Worm (Caenorhabditis elegans): ENCODE measurements around the gene T12D8.10.

Gene T12D8.10

DNA sequence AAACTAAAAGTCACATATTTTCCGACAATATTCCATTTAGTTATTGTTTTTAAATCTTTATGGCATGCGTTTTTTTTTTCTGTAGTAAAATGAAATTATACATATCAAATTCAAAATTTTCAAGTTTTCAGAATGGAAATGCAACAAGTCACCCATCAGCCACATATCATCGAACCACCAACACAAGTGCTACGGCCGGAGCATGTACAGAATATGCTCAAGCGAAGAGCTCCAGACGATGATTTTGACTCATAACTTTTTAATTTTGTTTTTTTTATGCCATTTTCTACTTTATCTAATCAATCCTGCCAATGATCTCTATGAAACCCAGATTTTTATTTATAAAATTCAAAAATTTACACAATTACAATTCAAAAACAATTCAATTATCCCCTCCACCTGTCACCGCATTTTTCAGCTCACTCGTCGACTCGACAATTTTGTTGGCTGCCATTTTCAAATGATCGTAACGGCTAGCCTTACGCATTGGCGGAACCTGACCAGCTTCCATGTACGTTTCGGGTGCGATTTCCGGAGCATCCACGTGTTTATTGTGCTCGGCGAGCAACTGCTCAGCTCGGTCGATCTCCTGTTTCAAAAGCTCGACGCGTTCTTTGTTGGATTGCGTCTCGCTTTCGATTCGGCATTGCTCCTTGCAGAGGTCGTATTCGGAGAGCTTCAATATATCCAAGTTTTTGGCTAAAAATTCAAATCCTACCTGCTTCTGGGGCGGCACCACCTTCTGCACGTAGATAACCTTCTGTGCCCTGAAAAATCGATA is 16.3 kb downstream of the T12D8.10 start:
- TF ChIP-seq unc-62 (GFP tag; optimal IDR thresholded peaks at IDR 0.05) = no peak

DNA sequence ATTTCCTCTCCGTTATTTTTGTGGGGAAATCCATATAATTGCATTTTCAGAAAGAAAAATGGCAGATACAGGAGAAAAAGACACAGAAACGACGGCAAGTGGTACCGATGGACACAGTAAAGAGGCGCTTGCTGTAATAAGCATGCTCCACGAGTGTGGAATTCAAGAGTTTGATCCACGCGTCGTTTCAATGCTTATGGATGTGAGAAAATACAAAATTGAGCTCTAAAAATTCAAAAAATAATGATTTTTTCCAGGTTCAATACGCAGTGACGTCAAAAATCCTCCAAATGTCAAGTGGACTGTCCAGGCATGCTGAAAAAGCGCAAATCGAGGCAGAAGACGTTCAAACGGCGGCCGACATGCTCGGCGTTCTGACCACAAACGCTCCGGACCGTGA is 17.9 kb downstream of the T12D8.10 start, which contains the start of gene taf-9:
taf-9 (plus strand) TSS at position 51 of the 400 bp plus-strand sequence.
- TF ChIP-seq unc-62 (GFP tag; optimal IDR thresholded peaks at IDR 0.05) = no peak

DNA sequence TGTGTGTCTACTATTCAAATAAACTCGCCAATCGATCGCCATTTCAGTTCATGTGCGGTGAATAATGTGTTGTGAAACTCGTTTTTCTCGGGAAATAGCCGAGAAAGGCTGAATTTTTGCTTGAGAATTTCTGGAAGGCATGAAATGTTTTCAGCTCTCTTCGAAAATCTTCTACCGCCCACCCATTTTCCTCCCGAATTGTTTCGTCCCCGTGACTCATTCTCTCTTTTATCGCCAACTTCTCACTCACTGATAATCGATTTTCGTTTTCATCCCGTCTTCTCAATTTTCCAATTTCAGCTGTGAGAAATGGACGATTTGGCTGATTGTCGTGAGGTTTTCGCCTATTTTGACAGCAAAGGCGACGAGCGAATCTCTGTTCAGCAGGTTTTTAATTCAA is 19.1 kb downstream of the T12D8.10 start, which contains the start of gene mlc-5:
mlc-5 (plus strand) TSS at position 301 of the 400 bp plus-strand sequence.
- TF ChIP-seq unc-62 (GFP tag; optimal IDR thresholded peaks at IDR 0.05) = no peak

DNA sequence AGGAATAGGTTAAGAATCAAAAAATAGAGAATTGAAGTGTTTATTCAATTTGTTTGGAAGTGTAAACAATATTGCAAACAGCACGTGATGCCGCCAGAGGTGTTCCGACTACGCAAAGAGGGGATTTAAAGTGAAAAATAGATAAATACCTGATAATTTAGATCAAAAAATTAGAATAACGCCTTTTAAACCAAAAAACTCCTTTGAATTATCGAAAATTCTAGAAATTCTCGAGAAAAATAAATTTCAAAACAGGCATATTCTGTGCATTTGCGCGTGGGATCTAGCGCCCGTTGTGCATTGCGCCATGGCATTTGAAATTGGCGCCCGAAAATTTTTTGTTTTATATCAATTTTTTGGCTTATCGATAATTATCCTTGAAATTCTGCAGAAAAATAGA is 19.9 kb downstream of the T12D8.10 start, which contains the start of gene hip-1:
hip-1 (minus strand) TSS at position 225 of the 400 bp plus-strand sequence.
- no peak for TF ChIP-seq unc-62 (GFP tag; optimal IDR thresholded peaks at IDR 0.05)

DNA sequence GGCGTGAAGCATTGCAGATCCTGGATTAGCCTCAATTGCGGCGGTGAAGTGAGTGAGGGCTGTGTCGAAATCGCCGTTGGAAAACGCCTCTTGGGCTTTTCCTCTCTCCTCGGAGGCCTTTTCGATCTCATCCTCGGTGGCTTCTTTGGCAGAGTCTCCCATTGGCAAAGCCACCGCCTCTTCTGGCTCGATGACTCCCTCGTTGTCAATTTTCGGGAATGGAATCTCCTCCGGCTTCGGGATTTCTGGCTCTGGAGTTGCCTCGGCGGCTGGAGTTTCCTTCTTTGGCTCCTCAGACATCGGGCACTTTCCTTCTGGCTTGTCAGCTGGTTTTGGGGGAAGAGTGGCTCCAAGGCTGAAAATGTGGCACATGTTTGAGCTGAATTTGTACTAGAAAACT is 20.4 kb downstream of the T12D8.10 start:
- TF ChIP-seq unc-62 (GFP tag; optimal IDR thresholded peaks at IDR 0.05) = no peak

DNA sequence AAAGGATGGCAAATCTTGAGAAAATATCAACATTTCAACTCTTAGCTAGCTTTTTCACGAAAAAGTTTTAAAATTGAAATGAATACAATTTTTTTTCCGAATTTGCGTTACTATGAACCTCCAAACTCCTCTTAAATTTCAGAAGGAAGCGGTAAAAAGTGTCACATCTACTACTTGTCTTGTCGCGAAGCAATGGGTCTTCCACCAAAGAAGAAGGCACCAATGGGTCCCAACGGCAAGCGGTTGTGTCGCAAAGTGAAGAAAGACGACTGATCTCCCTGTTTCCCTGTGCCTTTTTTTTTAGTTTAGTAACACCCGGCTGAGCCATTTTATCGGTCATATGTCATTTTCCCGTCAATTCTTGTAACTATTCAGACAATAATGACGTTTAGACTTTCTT is 21.1 kb downstream of the T12D8.10 start:
- no peak for TF ChIP-seq unc-62 (GFP tag; optimal IDR thresholded peaks at IDR 0.05)

DNA sequence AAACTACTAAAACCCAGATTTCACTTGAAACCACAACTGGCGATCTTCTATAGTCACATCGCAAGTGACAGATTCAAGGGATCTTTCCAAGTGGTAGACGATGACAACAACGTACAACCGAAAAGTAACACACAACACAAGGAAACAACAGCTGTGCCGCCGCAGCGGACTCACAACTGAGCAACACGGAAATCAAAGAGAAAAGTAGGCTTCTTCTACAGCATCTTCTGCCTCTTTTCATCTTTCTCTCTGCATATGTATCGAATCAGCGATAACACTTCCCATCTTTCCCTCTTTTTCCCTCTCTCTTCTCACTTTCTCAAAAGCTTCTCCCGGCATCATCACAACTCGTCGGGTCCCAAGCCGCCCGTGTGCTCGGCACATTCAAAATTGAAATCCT is 25.3 kb downstream of the T12D8.10 start, which contains the start of gene T12D8.9:
T12D8.9 (plus strand) TSS at position 312 of the 400 bp plus-strand sequence.
- no peak for TF ChIP-seq unc-62 (GFP tag; optimal IDR thresholded peaks at IDR 0.05)

DNA sequence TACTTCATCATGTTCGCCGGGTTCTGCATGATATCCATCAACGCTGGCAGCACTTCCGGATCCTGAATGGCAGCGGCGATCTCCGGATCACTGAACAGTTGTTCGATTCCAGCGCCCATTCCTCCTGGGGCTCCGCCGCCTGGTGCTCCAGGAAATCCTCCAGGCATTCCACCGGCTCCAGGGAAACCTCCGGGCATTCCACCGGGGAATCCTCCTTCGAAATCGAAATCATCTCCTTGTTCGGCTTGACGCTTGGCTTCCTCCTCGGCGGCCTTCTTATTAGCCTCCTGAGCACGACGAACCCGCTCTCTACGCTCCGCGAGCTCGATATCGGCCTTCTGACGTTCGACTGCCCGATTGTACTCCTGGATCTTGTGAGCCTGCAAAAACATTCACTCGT is 26.6 kb downstream of the T12D8.10 start:
- no peak for TF ChIP-seq unc-62 (GFP tag; optimal IDR thresholded peaks at IDR 0.05)

DNA sequence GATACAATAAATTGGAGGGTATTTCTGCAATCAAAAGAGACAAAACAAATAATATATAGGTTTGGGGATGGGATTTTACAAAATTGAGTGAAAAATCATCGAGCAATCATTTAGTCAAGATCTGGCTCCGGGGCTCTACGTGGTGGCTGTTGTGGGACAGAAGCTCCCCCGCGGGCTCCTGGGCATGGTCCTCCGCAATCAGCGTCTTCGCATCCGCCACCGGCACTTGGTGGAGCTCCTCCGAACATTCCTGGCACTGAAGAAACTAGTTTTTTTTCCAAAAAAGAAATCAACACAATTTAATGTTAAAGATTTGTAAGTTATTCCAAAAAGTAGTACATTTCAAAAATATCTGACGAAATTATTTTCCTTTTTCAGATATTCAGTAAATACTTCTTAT is 27.4 kb downstream of the T12D8.10 start:
- TF ChIP-seq unc-62 (GFP tag; optimal IDR thresholded peaks at IDR 0.05) = no peak

DNA sequence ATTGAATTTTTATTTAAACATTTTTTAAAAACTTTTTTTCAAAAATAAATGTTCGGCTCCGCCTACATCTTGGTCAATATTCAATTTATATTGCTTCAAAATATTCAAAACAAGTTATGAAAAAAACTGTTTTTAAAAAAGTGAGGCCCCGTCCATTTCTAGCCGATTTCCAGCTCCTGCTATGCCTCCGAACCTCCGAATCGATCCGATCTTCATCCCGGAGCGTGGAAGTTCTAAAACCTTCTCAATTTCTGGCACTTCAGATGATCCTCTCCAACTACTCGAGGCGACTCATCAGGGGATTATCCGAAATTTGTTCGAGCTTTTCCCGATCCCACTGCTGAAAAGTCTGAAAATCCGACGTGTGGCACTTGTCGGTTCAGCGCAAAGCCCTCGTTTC is 27.9 kb downstream of the T12D8.10 start:
- no peak for TF ChIP-seq unc-62 (GFP tag; optimal IDR thresholded peaks at IDR 0.05)

DNA sequence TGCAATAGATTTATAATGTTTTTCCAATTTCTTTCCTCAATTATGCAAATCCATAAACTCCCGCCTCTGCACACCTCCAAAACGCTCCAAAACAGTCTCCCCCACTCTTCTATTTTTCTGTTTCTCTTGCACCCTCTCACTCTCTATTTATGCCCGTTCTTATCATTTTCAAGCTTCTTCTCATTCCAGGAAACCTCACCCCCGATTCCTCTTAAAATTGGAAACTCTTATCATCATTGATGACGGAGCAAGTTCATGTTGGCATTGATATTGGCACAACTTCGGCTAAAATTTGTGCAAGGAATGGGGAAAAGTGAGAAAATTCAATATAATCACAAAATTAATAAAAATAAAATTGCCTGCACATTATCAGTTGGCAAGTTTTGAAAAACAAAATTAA is 34.3 kb downstream of the T12D8.10 start, which contains the start of gene shpk-1:
shpk-1 (plus strand) TSS at position 188 of the 400 bp plus-strand sequence.
- TF ChIP-seq unc-62 (GFP tag; optimal IDR thresholded peaks at IDR 0.05) = no peak

DNA sequence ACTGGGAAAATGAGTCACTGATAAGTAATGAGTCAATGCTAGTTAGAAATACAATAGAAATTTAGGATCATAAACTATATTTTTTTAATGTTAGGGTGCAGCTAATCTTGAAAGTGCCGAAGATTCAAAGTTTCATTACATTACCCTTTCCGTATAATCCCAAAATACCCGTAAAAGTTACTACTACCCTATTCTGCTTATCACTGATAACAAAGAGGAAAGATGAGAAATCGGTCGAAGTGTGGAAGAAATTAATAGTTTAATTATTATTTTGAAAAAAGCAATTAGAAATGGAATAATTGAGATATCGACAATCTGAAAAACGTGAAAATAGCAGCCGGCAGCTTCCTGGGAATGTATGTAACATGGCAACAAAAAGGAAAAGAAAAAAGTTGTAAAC is 35.3 kb downstream of the T12D8.10 start:
- no peak for TF ChIP-seq unc-62 (GFP tag; optimal IDR thresholded peaks at IDR 0.05)

DNA sequence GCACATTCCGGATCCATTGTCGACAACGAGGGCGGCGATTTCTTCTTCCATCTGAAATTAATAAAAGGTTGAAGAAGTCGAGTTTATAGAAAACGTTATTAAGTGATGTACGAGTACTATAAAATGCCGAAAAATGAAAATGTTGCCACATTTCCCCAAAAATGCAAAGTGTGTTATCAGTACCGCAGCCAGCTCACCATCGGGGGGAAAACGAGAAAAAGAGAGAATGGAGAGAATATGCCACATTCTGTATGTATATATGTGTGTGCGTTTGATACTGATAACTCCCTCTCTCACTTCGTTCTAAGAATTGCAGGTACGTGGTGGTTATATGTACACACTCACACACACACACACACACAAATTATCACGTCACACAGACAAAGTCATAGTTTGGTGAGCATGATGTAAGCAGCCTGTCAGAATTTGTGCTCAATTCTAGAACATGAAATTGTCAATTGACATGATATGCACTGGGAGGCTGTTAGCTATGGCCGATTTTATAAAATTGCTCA is 36.1 kb downstream of the T12D8.10 start, which contains the start of gene act-5:
act-5 (minus strand) TSS at position 51 of the 515 bp plus-strand sequence.
- no peak for TF ChIP-seq unc-62 (GFP tag; optimal IDR thresholded peaks at IDR 0.05)

DNA sequence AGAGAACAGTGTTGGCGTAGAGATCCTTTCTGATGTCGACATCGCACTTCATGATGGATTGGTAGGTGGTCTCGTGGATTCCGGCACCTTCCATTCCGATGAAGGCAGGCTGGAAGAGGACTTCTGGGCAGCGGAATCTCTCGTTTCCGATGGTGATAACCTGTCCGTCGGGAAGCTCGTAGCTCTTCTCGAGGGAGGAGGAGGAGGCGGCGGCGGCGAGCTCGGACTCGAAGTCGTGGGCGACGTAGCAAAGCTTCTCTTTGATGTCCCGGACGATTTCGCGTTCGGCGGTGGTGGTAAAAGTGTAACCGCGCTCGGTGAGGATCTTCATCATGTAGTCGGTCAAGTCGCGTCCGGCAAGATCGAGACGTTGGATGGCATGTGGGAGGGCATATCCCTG is 37.3 kb downstream of the T12D8.10 start:
- TF ChIP-seq unc-62 (GFP tag; optimal IDR thresholded peaks at IDR 0.05) = no peak

DNA sequence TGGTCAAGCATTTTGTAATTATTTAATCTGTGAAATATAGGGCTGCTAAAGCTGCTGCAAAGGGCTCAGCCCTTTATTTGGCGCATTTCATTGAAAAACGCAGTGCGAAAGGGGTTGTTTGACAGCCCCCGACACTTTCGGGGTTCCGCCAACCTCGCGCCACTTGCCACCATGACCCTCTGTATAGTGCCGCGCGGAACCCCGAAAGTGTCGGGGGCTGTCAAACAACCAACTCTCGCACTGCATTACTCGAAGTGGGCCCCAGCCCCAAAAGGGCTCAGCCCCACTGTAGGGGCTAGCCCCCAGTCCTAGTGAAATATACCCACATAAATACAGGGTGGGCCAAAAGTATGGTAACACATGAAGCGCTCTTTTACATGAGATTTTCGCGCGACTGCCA is 41.9 kb downstream of the T12D8.10 start:
- TF ChIP-seq unc-62 (GFP tag; optimal IDR thresholded peaks at IDR 0.05) = no peak
